Fruit fly (Drosophila melanogaster): ENCODE results near the gene Abd-B.

dm6 chr3R:16932868-16933267 is 39.2 kb downstream of the Abd-B start:
- no peak for TF ChIP-seq mirr (GFP tag; optimal IDR thresholded peaks at IDR 0.05)
- no peak for TF ChIP-seq CG8388 (GFP tag; optimal IDR thresholded peaks at IDR 0.05)
- TF ChIP-seq Aef1 (GFP tag; IDR thresholded peaks at IDR 0.05) = no peak
- TF ChIP-seq knrl (GFP tag; IDR thresholded peaks at IDR 0.05; ENCODE audit: partially characterized antibody) = no peak
- TF ChIP-seq Rfx (GFP tag; IDR thresholded peaks at IDR 0.05) = no peak
- TF ChIP-seq schlank (tag; optimal IDR thresholded peaks at IDR 0.05) = no peak
- TF ChIP-seq tap (tag; optimal IDR thresholded peaks at IDR 0.05) = no peak
- no peak for TF ChIP-seq fd102C (GFP tag; optimal IDR thresholded peaks at IDR 0.05)
- no peak for TF ChIP-seq yki (optimal IDR thresholded peaks at IDR 0.05)

All from whole organism, embryonic.